Worm (Caenorhabditis elegans) whole organism, early embryonic: Measurements from ENCODE around the gene lgc-48.

ENCODE experiments used
- B0310.2 ChIP-seq: sonication (generic microtip); optimal IDR thresholded peaks from 2 replicates; lab custom pipeline; 2016; ENCODE audit warnings: mild to moderate bottlenecking, missing genetic modification characterization, missing compliant biosample characterization
- F13C5.2 ChIP-seq: sonication (generic microtip); optimal IDR thresholded peaks from 2 replicates; lab custom pipeline; 2017; ENCODE audit warnings: mild to moderate bottlenecking, missing genetic modification characterization, inconsistent platforms, missing compliant biosample characterization
- aly-1 ChIP-seq: sonication (generic microtip); optimal IDR thresholded peaks from 2 replicates; lab custom pipeline; 2016; ENCODE audit warnings: missing genetic modification characterization, missing compliant biosample characterization
- ama-1 ChIP-seq: fragments of 150-350 bp; optimal IDR thresholded peaks from 2 replicates; lab custom pipeline; 2014
- ceh-13 ChIP-seq: fragments of 200-800 bp; sonication (Bioruptor generic); optimal IDR thresholded peaks from 2 replicates; lab custom pipeline; 2018; ENCODE audit warnings: mild to moderate bottlenecking, missing genetic modification characterization, missing compliant biosample characterization
- ceh-36 ChIP-seq: sonication (generic microtip); optimal IDR thresholded peaks from 2 replicates; lab custom pipeline; 2016; ENCODE audit warnings: missing genetic modification characterization, inconsistent platforms, missing compliant biosample characterization
- ets-7 ChIP-seq: sonication (generic microtip); optimal IDR thresholded peaks from 2 replicates; lab custom pipeline; 2016; ENCODE audit warnings: missing genotype, missing genetic modification characterization, missing compliant biosample characterization
- flt-1 ChIP-seq: fragments of 200-800 bp; sonication (Bioruptor generic); IDR thresholded peaks from 2 replicates; pipeline ENCODE4 v1.3.6; 2022; ENCODE audit warnings: missing genetic modification characterization, missing compliant biosample characterization
- hmbx-1 ChIP-seq: sonication (generic microtip); optimal IDR thresholded peaks from 2 replicates; lab custom pipeline; 2016; ENCODE audit warnings: mild to moderate bottlenecking, missing genetic modification characterization, missing compliant biosample characterization
- hmg-4 ChIP-seq: fragments of 200-800 bp; sonication (Bioruptor generic); optimal IDR thresholded peaks from 2 replicates; lab custom pipeline; 2018; ENCODE audit warnings: mild to moderate bottlenecking, missing genetic modification characterization, missing compliant biosample characterization
- hnd-1 ChIP-seq: sonication (generic microtip); optimal IDR thresholded peaks from 2 replicates; lab custom pipeline; 2016; ENCODE audit warnings: missing genetic modification characterization, missing compliant biosample characterization
- pes-1 ChIP-seq: fragments of 200-800 bp; sonication (Bioruptor generic); IDR thresholded peaks from 2 replicates; pipeline ENCODE4 v1.3.6; 2022; ENCODE audit warnings: missing genetic modification reagents, missing genetic modification characterization, missing compliant biosample characterization
- scrt-1 ChIP-seq: fragments of 200-800 bp; sonication (Bioruptor generic); IDR thresholded peaks from 2 replicates; pipeline ENCODE4 v1.3.6; 2022; ENCODE audit warnings: missing genetic modification characterization, missing compliant biosample characterization
- sea-1 ChIP-seq: fragments of 200-800 bp; sonication (Bioruptor generic); conservative IDR thresholded peaks from 2 replicates; pipeline ENCODE4 v1.3.6; 2022; ENCODE audit warnings: missing genetic modification characterization, missing compliant biosample characterization
- tbx-11 ChIP-seq: fragments of 200-800 bp; sonication (Bioruptor generic); IDR thresholded peaks from 2 replicates; pipeline ENCODE4 v1.3.6; 2022; ENCODE audit warnings: missing genetic modification characterization, missing compliant biosample characterization
- tbx-37 ChIP-seq: fragments of 200-800 bp; sonication (Bioruptor generic); conservative IDR thresholded peaks from 2 replicates; pipeline ENCODE4 v1.3.6; 2022; ENCODE audit warnings: missing genetic modification reagents, missing genetic modification characterization, missing compliant biosample characterization
- tra-4 ChIP-seq: sonication (generic microtip); optimal IDR thresholded peaks from 2 replicates; lab custom pipeline; 2017; ENCODE audit warnings: missing genetic modification characterization, missing compliant biosample characterization

The lgc-48 gene

ce11 chrV:13324933-13325760 lies 14.9 kb upstream of the lgc-48 start, which contains the start of gene C50B6.7:
C50B6.7 (minus strand) TSS chrV:13324983.
- no peak for TF ChIP-seq ets-7 (tag; lab: Kevin White, UChicago)
- TF ChIP-seq F13C5.2 (tag; lab: Kevin White, UChicago), result no peak
- TF ChIP-seq tra-4 (tag; lab: Kevin White, UChicago), result no peak
- TF ChIP-seq pes-1 (GFP tag; lab: Robert Waterston, UW), result no peak
- TF ChIP-seq hnd-1 (tag; lab: Kevin White, UChicago), result no peak
- no peak for TF ChIP-seq ceh-36
- TF ChIP-seq sea-1 (GFP tag; lab: Robert Waterston, UW), result no peak
- TF ChIP-seq hmg-4, result no peak
- TF ChIP-seq ama-1 (lab: Kevin White, UChicago), result no peak
- no peak for TF ChIP-seq flt-1 (GFP tag; lab: Robert Waterston, UW)
- no peak for TF ChIP-seq ceh-13 (GFP tag; lab: Kevin White, UChicago)
- TF ChIP-seq hmbx-1, result no peak
- no peak for TF ChIP-seq B0310.2 (tag; lab: Kevin White, UChicago)
- no peak for TF ChIP-seq tbx-37 (GFP tag; lab: Robert Waterston, UW)
- no peak for TF ChIP-seq tbx-11 (GFP tag; lab: Robert Waterston, UW)
- TF ChIP-seq scrt-1 (GFP tag; lab: Robert Waterston, UW), result no peak
- TF ChIP-seq aly-1 (tag; lab: Kevin White, UChicago), result no peak

ce11 chrV:13327463-13327862 lies 12.6 kb upstream of the lgc-48 start, which contains the start of gene str-37:
str-37 (plus strand) TSS chrV:13327763.
- TF ChIP-seq sea-1 (GFP tag; lab: Robert Waterston, UW) (no peak), ama-1 (lab: Kevin White, UChicago) (no peak), ceh-13 (GFP tag; lab: Kevin White, UChicago) (no peak), tbx-11 (GFP tag; lab: Robert Waterston, UW) (no peak), aly-1 (tag; lab: Kevin White, UChicago) (no peak), hmbx-1 (no peak), tra-4 (tag; lab: Kevin White, UChicago) (no peak), hnd-1 (tag; lab: Kevin White, UChicago) (no peak), flt-1 (GFP tag; lab: Robert Waterston, UW) (no peak), ets-7 (tag; lab: Kevin White, UChicago) (no peak), hmg-4 (no peak), F13C5.2 (tag; lab: Kevin White, UChicago) (no peak), pes-1 (GFP tag; lab: Robert Waterston, UW) (no peak), scrt-1 (GFP tag; lab: Robert Waterston, UW) (no peak), B0310.2 (tag; lab: Kevin White, UChicago) (no peak), tbx-37 (GFP tag; lab: Robert Waterston, UW) (no peak), ceh-36 (no peak)

ce11 chrV:13330919-13331318 lies 9.1 kb upstream of the lgc-48 start, which contains the start of gene nhr-129:
nhr-129 (minus strand) TSS chrV:13331019.
- TF ChIP-seq tbx-11 (GFP tag; lab: Robert Waterston, UW), result no peak
- TF ChIP-seq flt-1 (GFP tag; lab: Robert Waterston, UW), result no peak
- TF ChIP-seq hnd-1 (tag; lab: Kevin White, UChicago), result no peak
- TF ChIP-seq hmbx-1, result no peak
- no peak for TF ChIP-seq tbx-37 (GFP tag; lab: Robert Waterston, UW)
- TF ChIP-seq sea-1 (GFP tag; lab: Robert Waterston, UW), result no peak

- TF ChIP-seq ama-1 (lab: Kevin White, UChicago), result no peak
- no peak for TF ChIP-seq pes-1 (GFP tag; lab: Robert Waterston, UW)
- TF ChIP-seq tra-4 (tag; lab: Kevin White, UChicago), result no peak
- no peak for TF ChIP-seq sea-1 (GFP tag; lab: Robert Waterston, UW)
- TF ChIP-seq F13C5.2 (tag; lab: Kevin White, UChicago), result no peak
- TF ChIP-seq hmg-4, result no peak
- no peak for TF ChIP-seq tbx-11 (GFP tag; lab: Robert Waterston, UW)
- no peak for TF ChIP-seq hmbx-1
- no peak for TF ChIP-seq scrt-1 (GFP tag; lab: Robert Waterston, UW)
- TF ChIP-seq ceh-36, result no peak
- no peak for TF ChIP-seq ets-7 (tag; lab: Kevin White, UChicago)
- TF ChIP-seq aly-1 (tag; lab: Kevin White, UChicago), result no peak
- TF ChIP-seq tbx-37 (GFP tag; lab: Robert Waterston, UW), result no peak
- TF ChIP-seq ceh-13 (GFP tag; lab: Kevin White, UChicago), result no peak
- TF ChIP-seq flt-1 (GFP tag; lab: Robert Waterston, UW), result no peak
- no peak for TF ChIP-seq B0310.2 (tag; lab: Kevin White, UChicago)
- no peak for TF ChIP-seq hnd-1 (tag; lab: Kevin White, UChicago)
Measured at ce11 chrV:13333386-13334180, 6.5 kb upstream of the lgc-48 start, which contains the start of gene nhr-168. nhr-168 (minus strand) TSS chrV:13333871.

DNA sequence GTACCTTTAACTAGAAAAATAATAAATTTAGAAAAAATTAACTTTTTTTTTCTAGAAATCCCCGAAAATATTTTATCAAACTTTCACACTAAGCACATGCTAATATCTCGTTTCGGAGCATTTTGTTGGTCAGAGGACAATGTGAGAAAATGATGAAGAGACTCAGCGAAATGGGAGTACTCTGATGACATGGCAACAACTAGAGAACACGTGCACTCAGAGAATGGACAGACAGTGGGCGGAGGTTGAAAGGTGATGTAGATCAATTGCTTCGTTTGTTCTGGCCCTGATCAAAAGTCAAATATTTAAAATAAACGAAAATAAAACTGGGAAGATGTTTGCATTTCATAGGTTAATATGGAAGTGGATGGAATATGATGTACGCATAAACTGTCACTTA lies 5.6 kb upstream of the lgc-48 start:
- TF ChIP-seq hmbx-1 (no peak), tbx-11 (GFP tag; lab: Robert Waterston, UW) (no peak), B0310.2 (tag; lab: Kevin White, UChicago) (no peak), pes-1 (GFP tag; lab: Robert Waterston, UW) (no peak), tbx-37 (GFP tag; lab: Robert Waterston, UW) (no peak)

DNA sequence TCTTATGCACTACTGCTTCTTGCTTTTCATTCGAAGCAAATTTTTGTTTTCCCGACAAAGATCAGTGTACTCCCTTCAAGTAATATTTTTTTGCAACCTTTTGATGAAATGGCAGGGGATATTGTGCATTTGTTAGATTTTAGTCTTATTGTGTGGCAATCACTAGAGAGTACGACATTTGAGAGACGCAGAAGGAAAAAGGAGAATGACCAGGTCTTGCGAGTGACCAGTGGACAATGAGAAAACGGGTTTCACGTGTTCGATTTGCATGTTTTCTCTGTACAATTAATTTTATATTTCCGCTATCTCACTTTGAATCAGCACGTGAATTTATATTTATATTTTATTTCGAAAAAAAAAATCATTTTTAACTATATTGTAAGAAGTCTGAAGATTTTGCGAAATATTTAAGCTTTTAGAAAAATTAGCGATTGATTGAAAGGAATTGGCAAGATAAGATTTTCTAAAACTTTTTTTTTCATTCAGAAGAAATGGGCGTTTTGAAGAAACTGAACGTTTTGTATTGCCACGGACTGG lies 4.1 kb upstream of the lgc-48 start, which contains the start of gene C50B6.9:
Gene C50B6.9 (plus strand): TSS at position 487 of the 537 bp plus-strand sequence.
- TF ChIP-seq flt-1 (GFP tag; lab: Robert Waterston, UW), result no peak
- TF ChIP-seq aly-1 (tag; lab: Kevin White, UChicago), result no peak
- TF ChIP-seq hmg-4, result no peak
- no peak for TF ChIP-seq tra-4 (tag; lab: Kevin White, UChicago)
- no peak for TF ChIP-seq ets-7 (tag; lab: Kevin White, UChicago)
- no peak for TF ChIP-seq hmbx-1
- TF ChIP-seq tbx-11 (GFP tag; lab: Robert Waterston, UW), result no peak
- TF ChIP-seq ceh-36, result no peak
- TF ChIP-seq hnd-1 (tag; lab: Kevin White, UChicago), result no peak
- TF ChIP-seq ceh-13 (GFP tag; lab: Kevin White, UChicago), result no peak
- TF ChIP-seq F13C5.2 (tag; lab: Kevin White, UChicago), result no peak
- no peak for TF ChIP-seq B0310.2 (tag; lab: Kevin White, UChicago)
- no peak for TF ChIP-seq ama-1 (lab: Kevin White, UChicago)
